Worm (Caenorhabditis elegans) whole organism, L4/young adult: ENCODE results near the gene W07A12.4.

Source experiments
- W03F9.2 ChIP-seq: fragments of 150-350 bp; optimal IDR thresholded peaks from 2 replicates; lab custom pipeline; 2014; ENCODE audit warnings: missing biosample characterization, missing genetic modification characterization
- dao-5 ChIP-seq: sonication (generic microtip); optimal IDR thresholded peaks from 2 replicates; lab custom pipeline; 2016; ENCODE audit warnings: missing genotype, missing genetic modification characterization, moderate library complexity, missing compliant biosample characterization
- him-1 ChIP-seq: sonication (generic microtip); optimal IDR thresholded peaks from 2 replicates; lab custom pipeline; 2016; ENCODE audit warnings: missing genotype, missing genetic modification reagents, missing genetic modification characterization, missing compliant biosample characterization

W07A12.4 gene

DNA sequence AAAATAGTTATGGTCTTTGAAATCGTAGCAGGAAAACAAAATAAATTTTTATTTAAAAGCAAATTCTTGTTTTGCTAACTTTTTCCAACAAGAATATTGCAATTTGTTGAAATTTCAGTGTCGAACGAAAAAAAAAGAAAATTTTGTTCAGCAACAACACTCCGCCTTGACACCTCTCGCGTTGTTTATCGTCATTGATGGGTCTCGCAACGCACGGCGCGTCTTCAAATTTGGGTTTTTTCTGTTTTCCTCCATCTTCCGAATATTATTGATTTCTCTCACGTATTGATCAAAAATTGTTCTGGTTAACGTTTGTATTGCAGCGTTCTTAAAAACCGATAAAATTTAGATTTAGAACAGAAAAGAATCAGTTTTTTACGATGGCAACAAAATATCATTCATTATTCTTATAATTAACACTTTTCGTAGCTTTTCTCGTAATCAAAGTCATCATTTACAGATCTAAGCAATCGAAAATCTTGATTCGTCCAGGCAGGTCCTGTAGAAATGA lies 23.4 kb downstream of the W07A12.4 start, which contains the start of gene dpl-1:
TSS of gene dpl-1 (plus strand) at position 461 of the 511 bp plus-strand sequence.
- TF ChIP-seq him-1, result no peak
- peak; percentile 10 for TF ChIP-seq W03F9.2

DNA sequence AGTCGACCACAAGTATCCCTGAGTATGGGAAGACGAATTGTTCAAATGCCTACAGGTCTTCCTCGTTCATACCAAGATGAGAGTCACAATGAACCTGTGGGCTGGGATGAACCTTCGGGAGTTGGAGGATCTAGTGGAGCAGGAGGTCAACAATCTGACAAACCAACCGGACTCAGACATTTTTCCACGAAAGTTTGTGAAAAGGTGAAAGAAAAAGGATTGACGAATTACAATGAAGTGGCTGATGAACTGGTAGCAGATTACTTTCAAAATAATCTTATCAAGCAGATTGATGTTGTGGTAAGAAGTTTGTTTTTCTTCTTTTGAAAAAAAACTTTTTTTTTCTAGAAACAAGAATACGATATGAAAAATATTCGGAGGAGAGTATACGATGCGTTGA lies 24.0 kb downstream of the W07A12.4 start:
- no peak for TF ChIP-seq him-1
- TF ChIP-seq dao-5, result no peak
- no peak for TF ChIP-seq W03F9.2

DNA sequence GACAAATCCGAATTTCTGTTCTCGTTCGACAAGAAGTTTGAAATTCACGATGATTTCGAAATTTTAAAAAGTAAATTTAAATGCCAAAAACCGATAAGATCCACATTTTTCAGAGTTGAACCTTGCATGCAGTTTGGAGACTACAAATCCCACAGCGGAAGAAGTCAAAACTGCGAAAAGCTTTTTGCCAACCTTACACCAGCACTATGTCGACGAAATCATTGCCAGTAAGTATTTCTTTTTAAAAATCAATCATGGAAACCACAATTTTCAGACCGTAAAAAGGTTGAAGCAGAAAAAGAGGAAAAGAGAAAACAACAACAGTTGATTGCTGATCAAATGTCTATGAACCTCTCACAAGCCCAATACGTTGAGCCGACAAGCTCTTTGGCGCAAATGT lies 24.8 kb downstream of the W07A12.4 start:
- TF ChIP-seq W03F9.2, result no peak
- TF ChIP-seq dao-5, result no peak
- no peak for TF ChIP-seq him-1

DNA sequence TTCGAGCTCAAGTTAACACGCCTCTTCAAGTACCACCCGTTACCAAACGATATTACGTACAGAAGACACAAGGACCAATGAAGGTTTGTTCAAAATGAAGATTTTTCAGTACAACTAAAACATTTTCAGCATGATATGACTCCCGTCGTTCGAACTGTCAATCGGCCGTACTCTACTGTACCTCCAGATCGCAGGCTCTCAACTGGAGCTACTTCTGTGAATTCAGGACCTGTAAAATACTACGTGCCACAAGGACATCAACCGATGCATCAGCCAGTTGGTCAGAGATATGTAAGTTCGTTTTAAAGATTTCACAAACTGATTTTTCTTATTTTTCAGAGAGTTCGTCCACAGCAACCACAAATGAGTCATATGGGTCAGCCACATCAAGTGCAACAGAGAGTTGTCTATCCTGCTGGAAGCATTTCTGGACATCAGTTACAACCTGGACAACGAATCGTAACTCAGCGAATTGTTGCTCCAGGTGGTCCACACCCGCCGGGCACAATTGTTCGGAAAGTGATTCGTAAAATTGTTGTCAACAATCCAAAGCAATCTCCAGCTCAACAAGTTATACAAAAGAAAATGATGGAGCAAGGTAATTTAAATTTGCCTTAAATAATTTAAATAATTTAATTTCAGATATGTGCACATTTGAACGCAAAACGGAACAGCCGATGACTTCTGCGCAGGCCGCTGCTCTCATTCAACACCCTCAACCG lies 25.6 kb downstream of the W07A12.4 start:
- TF ChIP-seq dao-5 (no peak), him-1 (no peak), W03F9.2 (no peak)

DNA sequence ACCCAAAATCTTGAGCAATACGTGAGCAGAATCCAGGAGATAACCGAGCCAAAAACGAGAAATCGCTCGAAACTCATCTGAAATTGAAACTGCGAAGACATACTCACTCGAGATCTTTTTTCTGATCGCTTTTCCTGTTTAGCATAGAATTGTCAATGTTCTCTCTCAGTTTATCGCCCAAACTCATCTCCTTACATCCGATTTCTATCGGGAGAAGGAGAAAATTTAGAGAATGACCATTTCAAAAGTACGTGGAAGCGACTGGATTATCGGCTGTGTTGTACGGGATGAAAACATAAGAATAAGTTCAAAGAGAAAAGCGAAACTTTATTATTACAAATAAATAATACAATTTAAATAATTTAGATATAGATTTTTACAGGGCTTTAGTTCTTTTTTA lies 26.8 kb downstream of the W07A12.4 start, which contains the start of gene T23G7.2:
TSS of gene T23G7.2 (minus strand) at position 101 of the 400 bp plus-strand sequence.
- TF ChIP-seq dao-5 (no peak), him-1 (no peak), W03F9.2 (no peak)

DNA sequence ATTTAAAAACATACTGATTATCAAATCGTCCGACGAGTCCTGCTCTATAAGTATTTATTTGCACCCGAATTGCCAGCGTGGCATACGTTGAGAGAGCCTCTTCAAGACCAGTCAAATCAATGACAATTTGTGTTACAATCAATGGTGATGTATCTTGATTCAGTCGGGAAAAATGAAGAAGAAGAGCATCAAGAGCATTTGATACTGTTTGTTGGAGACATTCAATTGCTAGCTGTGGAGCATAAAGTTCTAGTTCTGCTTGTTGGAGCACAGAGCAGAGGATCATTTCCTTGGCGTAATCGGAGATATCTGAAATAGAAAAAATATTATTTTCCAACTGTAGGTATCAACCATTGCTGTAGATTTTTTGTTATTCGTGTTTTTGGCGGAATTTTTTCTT lies 27.4 kb downstream of the W07A12.4 start:
- TF ChIP-seq him-1 (no peak), dao-5 (no peak), W03F9.2 (no peak)

DNA sequence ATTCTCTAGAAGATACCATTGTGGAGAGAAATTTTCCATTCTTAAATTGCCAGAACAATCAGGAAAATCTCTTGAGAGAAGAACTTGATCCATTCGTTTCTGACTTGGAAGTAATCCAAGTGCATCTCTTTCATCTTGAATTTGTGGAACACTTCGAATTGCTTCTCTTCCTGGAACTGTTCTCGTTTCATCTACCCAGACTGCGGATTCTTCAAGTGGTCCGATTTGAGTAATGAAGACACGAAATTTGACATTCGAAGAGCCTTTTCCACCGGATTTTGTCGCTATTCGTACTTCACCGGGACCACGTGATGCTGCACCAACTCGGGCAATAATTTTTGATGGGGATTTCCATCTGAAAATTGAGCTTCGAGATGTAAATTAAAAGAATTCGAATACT lies 30.5 kb downstream of the W07A12.4 start:
- TF ChIP-seq dao-5 (no peak), him-1 (no peak), W03F9.2 (no peak)

DNA sequence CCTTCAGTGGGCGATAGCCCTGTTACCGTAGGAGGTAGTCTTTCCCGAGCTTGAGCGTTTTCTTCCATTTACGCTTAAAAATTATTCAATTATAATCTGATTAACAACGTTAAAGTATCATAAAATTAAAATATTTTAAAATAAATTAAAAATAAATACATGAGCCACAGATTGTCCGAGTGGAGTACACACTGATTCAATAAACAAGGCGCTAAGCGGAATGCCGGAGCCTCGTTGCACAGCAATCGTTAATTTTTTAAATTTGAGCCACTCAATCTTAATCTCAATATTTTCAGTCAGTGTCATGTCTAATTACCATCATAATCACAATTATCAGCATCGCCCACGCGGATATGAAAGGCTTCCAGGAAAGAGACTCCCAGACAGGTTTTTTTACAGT lies 31.0 kb downstream of the W07A12.4 start, which contains the start of the genes sec-5 and pir-1:
TSS of gene sec-5 (minus strand) at position 73 of the 400 bp plus-strand sequence.
TSS of gene pir-1 (plus strand) at position 221 of the 400 bp plus-strand sequence.
- no peak for TF ChIP-seq him-1
- peak; percentile 11 for TF ChIP-seq W03F9.2
- TF ChIP-seq dao-5, result no peak

DNA sequence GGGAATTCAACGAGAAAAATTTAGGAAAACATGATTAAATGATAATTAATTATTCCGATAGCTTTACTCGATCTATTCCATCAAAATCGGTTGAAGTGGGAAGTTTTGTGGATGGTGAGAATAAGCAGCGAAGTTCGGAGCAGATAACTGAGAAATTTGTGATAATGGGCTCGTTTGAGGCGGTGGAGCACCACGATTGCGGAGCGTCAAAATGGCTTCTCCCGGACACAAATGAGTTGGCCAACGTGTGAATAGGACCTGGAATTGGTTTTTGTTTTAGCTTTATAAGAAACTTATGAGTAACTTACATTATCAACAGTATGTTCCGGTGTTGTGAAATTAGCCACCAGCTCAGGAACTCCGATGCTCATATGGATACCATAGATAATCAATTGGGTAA lies 32.8 kb downstream of the W07A12.4 start:
- TF ChIP-seq W03F9.2 (no peak), him-1 (no peak), dao-5 (no peak)

DNA sequence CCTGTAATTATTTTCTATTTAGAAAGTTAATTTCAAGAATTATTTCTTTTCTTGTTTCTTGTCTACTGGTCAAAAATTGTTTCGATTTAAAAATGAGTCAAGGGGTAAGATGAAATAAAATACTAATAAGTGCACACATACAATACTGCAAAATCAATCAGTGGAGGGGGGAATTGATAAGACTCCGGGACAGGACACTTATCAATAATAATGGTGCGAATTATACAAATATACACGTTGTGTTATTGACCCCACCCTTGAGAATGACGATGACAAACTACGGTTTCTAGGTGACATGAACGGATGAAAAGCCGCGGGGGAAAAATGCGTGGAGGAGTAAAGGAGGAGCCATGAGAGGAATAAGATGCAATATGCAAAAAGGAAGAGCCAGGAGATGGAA lies 35.1 kb downstream of the W07A12.4 start:
- TF ChIP-seq W03F9.2 (no peak), dao-5 (no peak), him-1 (no peak)

DNA sequence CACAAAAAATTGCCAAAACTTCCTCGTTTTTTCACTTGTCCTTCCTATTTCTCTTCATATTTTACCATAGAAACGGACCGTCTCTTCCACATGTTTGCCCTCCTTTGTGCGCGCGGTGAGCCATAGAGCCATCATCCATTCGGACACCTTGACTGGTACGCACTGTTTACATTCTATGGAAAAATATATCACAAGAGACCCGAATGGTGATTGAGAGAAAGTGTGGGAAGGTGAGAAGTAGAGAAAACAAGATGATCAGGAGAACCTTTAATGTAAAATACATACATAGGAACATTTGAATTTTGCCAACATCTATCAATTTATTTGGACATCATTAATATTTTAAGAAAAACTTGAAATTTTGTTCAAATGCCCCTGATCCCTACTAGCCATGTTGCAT lies 39.9 kb downstream of the W07A12.4 start:
- no peak for TF ChIP-seq dao-5
- no peak for TF ChIP-seq W03F9.2
- no peak for TF ChIP-seq him-1

DNA sequence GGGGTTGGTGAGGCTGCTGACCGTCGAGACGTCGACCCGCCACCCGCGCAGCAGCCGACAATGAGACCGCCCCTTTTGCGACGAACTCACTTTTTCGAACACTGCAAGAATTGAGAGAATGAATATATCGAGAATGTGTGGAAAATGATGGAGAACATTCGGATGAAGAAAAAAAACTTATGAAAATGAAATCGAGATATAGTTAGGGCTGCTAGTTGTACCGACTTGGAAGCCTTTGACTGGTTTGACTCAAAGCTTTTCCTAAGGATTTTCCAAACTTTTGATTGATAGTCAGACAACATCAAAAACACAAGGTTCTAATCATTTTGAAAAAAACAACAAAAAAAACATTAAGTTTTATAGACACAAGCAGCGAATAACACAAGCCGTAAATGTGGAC lies 42.3 kb downstream of the W07A12.4 start, which contains the start of gene sym-2:
TSS of gene sym-2 (minus strand) at position 101 of the 400 bp plus-strand sequence.
- TF ChIP-seq W03F9.2, result no peak
- no peak for TF ChIP-seq him-1
- TF ChIP-seq dao-5, result no peak

DNA sequence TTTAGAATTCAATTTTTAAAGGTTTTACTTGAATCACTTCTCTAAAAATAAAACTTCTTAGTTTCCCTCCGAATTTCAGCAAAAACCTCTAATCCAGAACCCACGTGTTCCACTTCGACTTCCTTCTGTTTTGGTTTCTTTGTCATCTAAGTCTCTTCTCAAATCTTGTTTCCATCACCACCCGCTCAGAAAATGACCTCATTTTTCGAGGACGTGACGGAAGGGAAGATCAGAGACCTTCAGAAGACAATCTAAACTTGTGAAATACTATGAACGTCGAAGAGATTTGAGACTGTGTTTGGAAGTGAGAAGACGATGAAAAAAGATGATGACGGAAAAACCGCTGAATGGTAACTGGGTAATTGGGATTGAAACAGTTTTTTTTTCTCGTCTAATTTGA lies 43.6 kb downstream of the W07A12.4 start:
- TF ChIP-seq W03F9.2 (no peak), dao-5 (no peak), him-1 (no peak)

DNA sequence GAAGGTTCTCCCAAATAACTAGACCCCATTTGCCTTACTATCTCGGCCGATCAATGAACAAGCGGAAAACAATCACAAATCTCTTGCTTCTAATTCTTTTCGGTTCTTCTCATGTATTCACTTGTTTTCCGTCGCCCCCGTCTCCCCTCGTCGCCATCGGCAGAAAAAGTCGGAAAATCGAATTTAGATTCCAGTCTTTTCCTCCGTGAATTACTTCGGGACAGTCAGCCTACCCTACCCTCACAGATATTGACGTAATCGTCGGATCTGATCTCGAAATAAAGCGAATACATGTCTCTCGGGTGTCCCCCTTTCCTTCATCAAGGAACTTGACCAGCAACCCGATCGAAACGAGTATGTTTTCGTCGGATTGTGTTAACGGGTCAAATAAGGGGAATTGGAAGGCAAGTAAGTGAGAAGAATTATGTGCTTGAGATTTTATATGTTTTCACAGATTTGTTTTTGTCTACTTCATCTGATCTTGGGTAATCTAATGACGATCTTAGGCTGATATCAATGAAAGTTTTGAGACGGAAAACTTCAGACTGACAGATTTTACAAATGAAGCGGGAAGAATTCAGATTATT lies 44.5 kb downstream of the W07A12.4 start:
- TF ChIP-seq dao-5 (no peak), him-1 (no peak), W03F9.2 (no peak)

DNA sequence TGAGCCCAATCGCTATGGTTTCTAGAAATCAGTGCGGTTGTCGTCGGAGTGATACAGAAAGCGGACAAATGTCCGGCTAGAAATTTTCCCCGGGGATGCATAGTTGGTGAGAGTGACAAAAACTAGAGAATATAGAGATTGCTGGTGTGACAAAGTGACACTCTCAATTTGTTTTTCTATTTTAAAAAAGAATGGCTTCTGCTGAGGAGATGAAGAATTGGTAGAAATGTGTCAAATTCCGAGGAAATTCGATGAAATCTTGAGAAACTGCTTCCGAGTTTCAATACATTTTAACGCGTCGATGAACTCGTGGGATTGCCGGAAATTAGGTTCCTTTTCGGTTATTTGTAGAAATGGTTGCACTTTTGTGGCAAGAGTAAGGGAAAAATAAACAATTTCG lies 48.1 kb downstream of the W07A12.4 start, which contains the start of gene twk-4:
TSS of gene twk-4 (minus strand) at position 101 of the 400 bp plus-strand sequence.
- no peak for TF ChIP-seq dao-5
- no peak for TF ChIP-seq him-1
- no peak for TF ChIP-seq W03F9.2

DNA sequence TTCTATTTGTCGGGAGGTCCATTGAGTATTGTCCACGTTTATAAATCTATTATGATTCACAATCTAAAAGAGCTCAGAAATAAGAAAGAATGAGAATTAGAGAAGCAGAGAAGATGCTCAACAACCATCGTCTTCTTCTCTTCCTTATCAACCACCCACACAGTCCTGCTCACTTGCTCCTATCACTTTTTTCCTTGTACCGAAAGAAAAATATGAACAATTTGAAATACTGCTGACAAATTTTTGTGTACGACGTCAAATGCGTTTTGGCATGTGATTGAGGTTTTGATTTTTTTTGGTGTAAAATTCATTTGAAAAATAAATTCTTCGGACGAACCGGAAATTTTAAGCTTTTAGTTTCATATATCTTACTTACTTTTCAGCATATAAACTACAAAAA lies 50.3 kb downstream of the W07A12.4 start:
- no peak for TF ChIP-seq him-1
- TF ChIP-seq W03F9.2, result peak; percentile 44
